Fruit fly (Drosophila melanogaster) whole organism, adult: ENCODE data around the gene CG4751.

Source experiments
- CG11617 ChIP-seq: fragments of 200-800 bp; sonication (Bioruptor generic); optimal IDR thresholded peaks from 2 replicates; lab custom pipeline; 2017; ENCODE audit warnings: mild to moderate bottlenecking, missing biosample characterization, missing genetic modification reagents, missing genetic modification characterization
- CG14711 ChIP-seq: fragments of 200-800 bp; sonication (Bioruptor generic); optimal IDR thresholded peaks from 2 replicates; lab custom pipeline; 2018; ENCODE audit warnings: missing biosample characterization, mild to moderate bottlenecking, missing genetic modification characterization, moderate library complexity
- CG33017 ChIP-seq: fragments of 200-800 bp; sonication (Bioruptor generic); optimal IDR thresholded peaks from 2 replicates; lab custom pipeline; 2018; ENCODE audit warnings: missing biosample characterization, mild to moderate bottlenecking, missing genetic modification characterization, moderate library complexity
- CG5204 ChIP-seq: fragments of 200-800 bp; sonication (Bioruptor generic); optimal IDR thresholded peaks from 2 replicates; lab custom pipeline; 2016; ENCODE audit warnings: missing biosample characterization, missing genetic modification characterization
- CG7045 ChIP-seq: fragments of 200-800 bp; sonication (Bioruptor generic); optimal IDR thresholded peaks from 2 replicates; lab custom pipeline; 2017; ENCODE audit warnings: missing biosample characterization, mild to moderate bottlenecking, missing genetic modification characterization
- CG7101 ChIP-seq: fragments of 200-800 bp; sonication (Bioruptor generic); optimal IDR thresholded peaks from 2 replicates; lab custom pipeline; 2018; ENCODE audit warnings: missing biosample characterization, mild to moderate bottlenecking, missing genetic modification characterization, moderate library complexity
- Crg-1 ChIP-seq: fragments of 200-800 bp; sonication (Bioruptor generic); optimal IDR thresholded peaks from 2 replicates; lab custom pipeline; 2016; ENCODE audit warnings: missing biosample characterization, missing genetic modification characterization
- Mnt ChIP-seq: fragments of 200-800 bp; sonication (Bioruptor generic); optimal IDR thresholded peaks from 2 replicates; lab custom pipeline; 2016; ENCODE audit warnings: missing biosample characterization, mild to moderate bottlenecking, missing genetic modification characterization
- bab1 ChIP-seq: fragments of 200-800 bp; sonication (Bioruptor generic); optimal IDR thresholded peaks from 3 replicates; lab custom pipeline; 2019; ENCODE audit warnings: missing biosample characterization, mild to moderate bottlenecking, missing genetic modification characterization, moderate library complexity
- cic ChIP-seq: fragments of 200-800 bp; sonication (Bioruptor generic); optimal IDR thresholded peaks from 2 replicates; lab custom pipeline; 2017; ENCODE audit warnings: missing biosample characterization, mild to moderate bottlenecking, missing genetic modification characterization, moderate library complexity
- kay ChIP-seq: fragments of 200-800 bp; sonication (Bioruptor generic); peaks from one replicate; lab custom pipeline; 2016; ENCODE audit warnings: missing biosample characterization, missing genetic modification characterization, borderline replicate concordance
- ovo ChIP-seq: fragments of 200-800 bp; sonication (Bioruptor generic); optimal IDR thresholded peaks from 2 replicates; lab custom pipeline; 2016; ENCODE audit warnings: missing biosample characterization, missing genetic modification characterization
- pad ChIP-seq: fragments of 200-800 bp; sonication (Bioruptor generic); optimal IDR thresholded peaks from 3 replicates; lab custom pipeline; 2017; ENCODE audit warnings: missing biosample characterization, missing genetic modification characterization, mild to moderate bottlenecking, moderate library complexity, missing genetic modification reagents

DNA sequence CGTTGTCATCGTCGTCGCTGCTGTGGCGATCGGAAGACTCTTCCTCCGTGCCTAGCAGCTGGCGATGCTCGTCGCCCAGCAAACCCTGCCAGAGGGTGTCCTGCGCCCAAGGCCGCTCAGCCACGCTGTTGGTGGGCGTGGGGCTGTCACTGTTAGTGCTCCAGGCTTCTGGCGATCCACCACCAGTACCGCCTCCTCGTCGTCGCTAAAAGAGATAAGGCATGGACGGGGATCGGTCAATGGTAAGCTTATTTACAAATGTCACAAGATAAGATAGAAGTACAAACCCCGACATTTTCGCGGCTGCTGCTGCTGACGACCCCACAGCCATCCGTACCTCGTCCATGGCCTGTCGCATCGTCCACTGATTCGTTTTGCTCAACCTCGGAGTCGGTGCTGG is 25.2 kb upstream of the CG4751 start:
- no peak for TF ChIP-seq CG14711 (tag; lab: Kevin White, UChicago)
- TF ChIP-seq CG7101 (tag; lab: Kevin White, UChicago) = no peak
- TF ChIP-seq Crg-1 (GFP tag; lab: Kevin White, UChicago) = no peak
- TF ChIP-seq CG5204 = no peak
- no peak for TF ChIP-seq CG7045 (GFP tag; lab: Kevin White, UChicago)
- no peak for TF ChIP-seq cic
- TF ChIP-seq bab1 = no peak
- TF ChIP-seq ovo = no peak
- no peak for TF ChIP-seq pad
- no peak for TF ChIP-seq kay (GFP tag; lab: Kevin White, UChicago)
- no peak for TF ChIP-seq CG33017 (tag; lab: Kevin White, UChicago)
- no peak for TF ChIP-seq CG11617 (GFP tag; lab: Kevin White, UChicago)
- no peak for TF ChIP-seq Mnt (GFP tag; lab: Kevin White, UChicago)
